Fruit fly (Drosophila melanogaster): ENCODE results near the gene CG43342.

Gene CG43342

dm6 chr3R:22357942-22358341, 23.2 kb upstream of the CG43342 start (continued):
- TF ChIP-seq Bgb (GFP tag; IDR thresholded peaks at IDR 0.05; ENCODE audit: partially characterized antibody), result no peak
- no peak for TF ChIP-seq Awh (GFP tag; IDR thresholded peaks at IDR 0.05)
- no peak for TF ChIP-seq usp (GFP tag; optimal IDR thresholded peaks at IDR 0.05)
- no peak for TF ChIP-seq fd102C (GFP tag; optimal IDR thresholded peaks at IDR 0.05)
- TF ChIP-seq nerfin-2 (GFP tag; IDR thresholded peaks at IDR 0.05; ENCODE audit: partially characterized antibody), result no peak
- no peak for TF ChIP-seq CG7372 (GFP tag; IDR thresholded peaks at IDR 0.05)
- no peak for TF ChIP-seq CTCF (GFP tag; optimal IDR thresholded peaks at IDR 0.05)
- TF ChIP-seq CG7357 (GFP tag; IDR thresholded peaks at IDR 0.05), result no peak
- no peak for TF ChIP-seq Doc3 (GFP tag; IDR thresholded peaks at IDR 0.05; ENCODE audit: partially characterized antibody)
- TF ChIP-seq Neu2 (GFP tag; optimal IDR thresholded peaks at IDR 0.05; ENCODE audit: borderline replicate concordance), result no peak
- TF ChIP-seq pnt (GFP tag; optimal IDR thresholded peaks at IDR 0.05), result no peak
- peak; percentile 1 for TF ChIP-seq gem (tag; optimal IDR thresholded peaks at IDR 0.05)
- TF ChIP-seq al (GFP tag; IDR thresholded peaks at IDR 0.05), result no peak
- TF ChIP-seq luna (GFP tag; optimal IDR thresholded peaks at IDR 0.05), result no peak
- TF ChIP-seq CG6175 (GFP tag; IDR thresholded peaks at IDR 0.05), result no peak
- no peak for TF ChIP-seq Hr39 (optimal IDR thresholded peaks at IDR 0.05)
- no peak for TF ChIP-seq exex (tag; optimal IDR thresholded peaks at IDR 0.05)
- no peak for TF ChIP-seq bigmax (GFP tag; optimal IDR thresholded peaks at IDR 0.05)
- peak; percentile 19 for TF ChIP-seq lilli (GFP tag; optimal IDR thresholded peaks at IDR 0.05)
- no peak for TF ChIP-seq bab2 (GFP tag; optimal IDR thresholded peaks at IDR 0.05)
- no peak for TF ChIP-seq Adf1 (GFP tag; IDR thresholded peaks at IDR 0.05)
- no peak for TF ChIP-seq fd3F (GFP tag; optimal IDR thresholded peaks at IDR 0.05)
- no peak for TF ChIP-seq crol (GFP tag; IDR thresholded peaks at IDR 0.05)
- TF ChIP-seq Fer1 (GFP tag; optimal IDR thresholded peaks at IDR 0.05), result no peak
- no peak for TF ChIP-seq sqz (GFP tag; optimal IDR thresholded peaks at IDR 0.05)
- no peak for TF ChIP-seq gfzf (GFP tag; optimal IDR thresholded peaks at IDR 0.05)
- no peak for TF ChIP-seq MBD-R2 (GFP tag; IDR thresholded peaks at IDR 0.05)
- no peak for TF ChIP-seq CG15269 (tag; optimal IDR thresholded peaks at IDR 0.05)
- no peak for TF ChIP-seq dati (GFP tag; IDR thresholded peaks at IDR 0.05)
- no peak for TF ChIP-seq Dip2 (GFP tag; IDR thresholded peaks at IDR 0.05)
- no peak for TF ChIP-seq CG10209 (GFP tag; optimal IDR thresholded peaks at IDR 0.05)
- 0 out of 2 replicates have a peak, but pooled peaks have one; percentile 56 for TF ChIP-seq CG11696 (GFP tag; IDR thresholded peaks at IDR 0.05)
- 0 out of 2 replicates have a peak, but pooled peaks have one; percentile 35 for TF ChIP-seq Xrp1 (GFP tag; IDR thresholded peaks at IDR 0.05)
- no peak for TF ChIP-seq CG17186 (GFP tag; optimal IDR thresholded peaks at IDR 0.05)
- TF ChIP-seq tio (GFP tag; optimal IDR thresholded peaks at IDR 0.05), result peak; percentile 22
- TF ChIP-seq CG42726 (GFP tag; IDR thresholded peaks at IDR 0.05; ENCODE audit: partially characterized antibody), result no peak
- no peak for TF ChIP-seq Nf-YA (GFP tag; IDR thresholded peaks at IDR 0.05)
- peak; percentile 55 for TF ChIP-seq Med (GFP tag)
- peak; percentile 12 for TF ChIP-seq CG2678 (tag; optimal IDR thresholded peaks at IDR 0.05)
- TF ChIP-seq CG16813 (GFP tag; IDR thresholded peaks at IDR 0.05; ENCODE audit: partially characterized antibody), result no peak
- no peak for TF ChIP-seq CG1647 (GFP tag; optimal IDR thresholded peaks at IDR 0.05)
- TF ChIP-seq CG2120 (GFP tag; optimal IDR thresholded peaks at IDR 0.05), result peak; percentile 0
- no peak for TF ChIP-seq CG14441 (GFP tag; IDR thresholded peaks at IDR 0.05)
- no peak for TF ChIP-seq CG2875 (GFP tag; optimal IDR thresholded peaks at IDR 0.05)
- TF ChIP-seq CG7987 (GFP tag; optimal IDR thresholded peaks at IDR 0.05), result no peak
- TF ChIP-seq CG11695 (GFP tag; IDR thresholded peaks at IDR 0.05), result no peak
- TF ChIP-seq seq (GFP tag; IDR thresholded peaks at IDR 0.05), result no peak
- TF ChIP-seq fd96Cb (tag; optimal IDR thresholded peaks at IDR 0.05), result no peak
- no peak for TF ChIP-seq dysf (GFP tag; IDR thresholded peaks at IDR 0.05)
- TF ChIP-seq Oli (tag; optimal IDR thresholded peaks at IDR 0.05), result no peak
- no peak for TF ChIP-seq Lhr (GFP tag; optimal IDR thresholded peaks at IDR 0.05)
- no peak for TF ChIP-seq CG4424 (GFP tag; optimal IDR thresholded peaks at IDR 0.05)
- TF ChIP-seq ttk (GFP tag; IDR thresholded peaks at IDR 0.05), result no peak
